Worm (Caenorhabditis elegans) whole organism, L2 larva: Measurements from ENCODE around the gene mdt-9.

Experiments used
- elt-1 ChIP-seq: fragments of 150-350 bp; optimal IDR thresholded peaks from 2 replicates; lab custom pipeline; 2014; ENCODE audit warnings: missing biosample characterization, missing genetic modification characterization
- mbf-1 ChIP-seq: sonication (generic microtip); optimal IDR thresholded peaks from 2 replicates; lab custom pipeline; 2017; ENCODE audit warnings: missing biosample characterization, missing genetic modification characterization
- mdl-1 ChIP-seq, 2 experiments: fragments of 150-350 bp in 1 of 2; sonication (generic microtip) in 1 of 2; optimal IDR thresholded peaks; 2 replicates each; lab custom pipeline; 2017; ENCODE audit warnings: missing biosample characterization in 2 of 2, missing genetic modification characterization in 2 of 2
- nhr-77 ChIP-seq: fragments of 150-350 bp; optimal IDR thresholded peaks from 2 replicates; lab custom pipeline; 2014; ENCODE audit warnings: missing biosample characterization, missing genetic modification characterization
- snpc-4 ChIP-seq: fragments of 150-350 bp; optimal IDR thresholded peaks from 2 replicates; lab custom pipeline; 2014; ENCODE audit warnings: missing biosample characterization, missing genetic modification characterization
- zag-1 ChIP-seq: fragments of 150-350 bp; optimal IDR thresholded peaks from 2 replicates; lab custom pipeline; 2014; ENCODE audit warnings: missing biosample characterization, missing genetic modification characterization
- ztf-11 ChIP-seq: sonication (generic microtip); optimal IDR thresholded peaks from 2 replicates; lab custom pipeline; 2017; ENCODE audit warnings: missing biosample characterization, missing genetic modification characterization

ce11 chrIV:13346078-13346477, 40.1 kb upstream of the mdt-9 start:
- no peak for TF ChIP-seq elt-1 (tag; lab: Kevin White, UChicago)
- no peak for TF ChIP-seq zag-1 (tag; lab: Kevin White, UChicago)
- no peak for TF ChIP-seq ztf-11 (tag; lab: Kevin White, UChicago)
- TF ChIP-seq snpc-4 (tag; lab: Kevin White, UChicago): no peak
- no peak for TF ChIP-seq mbf-1 (tag; lab: Kevin White, UChicago)
- TF ChIP-seq nhr-77: no peak
- TF ChIP-seq mdl-1 (tag; optimal IDR thresholded peaks at IDR 0.05; lab: Kevin White, UChicago): no peak
